Fruit fly (Drosophila melanogaster) whole organism, prepupa: Measurements from ENCODE around the gene NO66.

Experiments
- CG11902 ChIP-seq: fragments of 200-800 bp; sonication (Bioruptor generic); optimal IDR thresholded peaks from 3 replicates; lab custom pipeline; 2016; ENCODE audit warnings: missing biosample characterization, missing genetic modification characterization
- CG3032 ChIP-seq: fragments of 200-800 bp; optimal IDR thresholded peaks from 2 replicates; lab custom pipeline; 2019; ENCODE audit warnings: missing biosample characterization, mild to moderate bottlenecking, missing genetic modification characterization, moderate library complexity
- CG34406 ChIP-seq: fragments of 200-800 bp; sonication (Bioruptor generic); optimal IDR thresholded peaks from 3 replicates; lab custom pipeline; 2016; ENCODE audit warnings: missing biosample characterization, missing genetic modification characterization
- CG8319 ChIP-seq: fragments of 200-800 bp; sonication (Bioruptor generic); optimal IDR thresholded peaks from 3 replicates; lab custom pipeline; 2016; ENCODE audit warnings: missing biosample characterization, missing genetic modification characterization
- CG9139 ChIP-seq: fragments of 200-800 bp; sonication (Bioruptor generic); optimal IDR thresholded peaks from 3 replicates; lab custom pipeline; 2017; ENCODE audit warnings: missing biosample characterization, mild to moderate bottlenecking, missing genetic modification characterization
- Gug ChIP-seq: fragments of 200-800 bp; sonication (Bioruptor generic); IDR thresholded peaks from 2 replicates; pipeline ENCODE4 v1.3.6; 2022; ENCODE audit warnings: missing biosample characterization, missing genetic modification characterization
- Hr39 ChIP-seq: fragments of 200-800 bp; sonication (Bioruptor generic); optimal IDR thresholded peaks from 2 replicates; lab custom pipeline; 2016; ENCODE audit warnings: missing biosample characterization, missing genetic modification characterization
- cyc ChIP-seq: fragments of 200-800 bp; sonication (Bioruptor generic); optimal IDR thresholded peaks from 3 replicates; lab custom pipeline; 2016; ENCODE audit warnings: missing biosample characterization, missing genetic modification characterization
- net ChIP-seq: fragments of 200-800 bp; sonication (Bioruptor generic); optimal IDR thresholded peaks from 3 replicates; lab custom pipeline; 2016; ENCODE audit warnings: missing biosample characterization, missing genetic modification characterization
- vri ChIP-seq: fragments of 200-800 bp; sonication (Bioruptor generic); optimal IDR thresholded peaks from 3 replicates; lab custom pipeline; 2016; ENCODE audit warnings: missing biosample characterization, mild to moderate bottlenecking, missing genetic modification characterization

DNA sequence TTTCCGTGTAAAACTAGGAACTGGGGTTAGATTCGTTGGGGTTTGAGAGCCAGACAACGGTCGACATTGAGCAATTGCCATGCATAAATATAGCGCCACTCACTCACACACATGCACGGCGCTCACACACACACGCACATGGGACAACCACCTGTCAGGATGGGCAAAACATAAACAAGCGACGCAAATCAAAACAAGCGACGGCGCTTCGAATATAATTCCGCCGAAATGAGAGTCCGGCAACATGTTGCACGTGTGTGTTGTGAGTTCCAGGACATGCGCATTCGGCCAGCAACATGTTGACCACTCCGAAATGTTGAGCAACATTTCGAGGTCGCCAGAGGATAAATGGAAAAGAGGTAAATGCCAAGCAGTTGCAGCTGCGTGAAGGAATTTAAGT lies 38.5 kb upstream of the NO66 start:
- TF ChIP-seq Hr39 (GFP tag; lab: Kevin White, UChicago) (no peak), CG8319 (GFP tag; lab: Kevin White, UChicago) (no peak), Gug (no peak), cyc (no peak), CG9139 (GFP tag; lab: Kevin White, UChicago) (no peak), vri (GFP tag; lab: Kevin White, UChicago) (no peak), CG11902 (GFP tag; lab: Kevin White, UChicago) (no peak), CG3032 (tag; lab: Kevin White, UChicago) (no peak), net (no peak), CG34406 (no peak)
